Worm (Caenorhabditis elegans) whole organism, L2 larva: Measurements from ENCODE around the gene F52G3.5.

Experiments
- F13H6.1 ChIP-seq: sonication (generic microtip); optimal IDR thresholded peaks from 2 replicates; lab custom pipeline; 2016; ENCODE audit warnings: missing genetic modification characterization, missing compliant biosample characterization
- ama-1 ChIP-seq: fragments of 150-350 bp; optimal IDR thresholded peaks from 2 replicates; lab custom pipeline; 2018; ENCODE audit warnings: inconsistent platforms
- ceh-82 ChIP-seq: fragments of 150-350 bp; optimal IDR thresholded peaks from 2 replicates; lab custom pipeline; 2014; ENCODE audit warnings: missing biosample characterization, missing genetic modification characterization
- dmd-4 ChIP-seq: sonication (generic microtip); optimal IDR thresholded peaks from 2 replicates; lab custom pipeline; 2017; ENCODE audit warnings: missing biosample characterization, missing genetic modification characterization
- fos-1 ChIP-seq: fragments of 150-350 bp; optimal IDR thresholded peaks from 2 replicates; lab custom pipeline; 2014; ENCODE audit warnings: missing biosample characterization, missing genetic modification characterization
- lsy-2 ChIP-seq, 2 experiments: fragments of 150-350 bp in 1 of 2; sonication (generic microtip) in 1 of 2; optimal IDR thresholded peaks; 2 replicates each; lab custom pipeline; 2014 to 2017; ENCODE audit warnings: missing biosample characterization in 2 of 2, missing genetic modification characterization in 2 of 2
- nhr-10 ChIP-seq: sonication (generic microtip); optimal IDR thresholded peaks from 2 replicates; lab custom pipeline; 2017; ENCODE audit warnings: missing biosample characterization, missing genetic modification characterization
- nhr-12 ChIP-seq: fragments of 150-350 bp; optimal IDR thresholded peaks from 2 replicates; lab custom pipeline; 2014; ENCODE audit warnings: missing biosample characterization, missing genetic modification characterization
- nhr-237 ChIP-seq: fragments of 150-350 bp; optimal IDR thresholded peaks from 2 replicates; lab custom pipeline; 2014; ENCODE audit warnings: missing biosample characterization, missing genetic modification characterization
- nhr-25 ChIP-seq: fragments of 150-350 bp; sonication (generic microtip); optimal IDR thresholded peaks from 3 replicates; lab custom pipeline; 2014; ENCODE audit warnings: missing biosample characterization, missing genetic modification characterization
- skn-1 ChIP-seq: sonication (generic microtip); optimal IDR thresholded peaks from 2 replicates; lab custom pipeline; 2017; ENCODE audit warnings: missing biosample characterization, missing genetic modification characterization
- unc-39 ChIP-seq: fragments of 150-350 bp; optimal IDR thresholded peaks from 2 replicates; lab custom pipeline; 2014; ENCODE audit warnings: missing biosample characterization, missing genetic modification characterization
- unc-62 ChIP-seq: fragments of 150-350 bp; optimal IDR thresholded peaks from 2 replicates; lab custom pipeline; 2014; ENCODE audit warnings: missing biosample characterization, missing genetic modification reagents, missing genetic modification characterization
- ztf-4 ChIP-seq: fragments of 150-350 bp; optimal IDR thresholded peaks from 2 replicates; lab custom pipeline; 2014; ENCODE audit warnings: missing biosample characterization, missing genetic modification characterization

- TF ChIP-seq F13H6.1 (no peak), unc-62 (no peak), ztf-4 (tag; lab: Kevin White, UChicago) (no peak), nhr-12 (tag; lab: Kevin White, UChicago) (no peak), ama-1 (lab: Kevin White, UChicago) (no peak), nhr-25 (no peak), nhr-237 (tag; lab: Kevin White, UChicago) (no peak), dmd-4 (tag; lab: Kevin White, UChicago) (no peak), fos-1 (no peak), unc-39 (tag; lab: Kevin White, UChicago) (no peak), ceh-82 (tag; lab: Kevin White, UChicago) (no peak), lsy-2 (tag; optimal IDR thresholded peaks at IDR 0.05; lab: Kevin White, UChicago) (no peak), skn-1 (no peak), nhr-10 (tag; lab: Kevin White, UChicago) (no peak)
These were observed 13.3 kb downstream of the F52G3.5 start for ce11 chrX:16962640-16963039.
